Fruit fly (Drosophila melanogaster) whole organism, prepupa: Measurements from ENCODE around the gene CG9676.

Experiments used
- Blimp-1 ChIP-seq: fragments of 200-800 bp; sonication (Bioruptor generic); optimal IDR thresholded peaks from 3 replicates; lab custom pipeline; 2017; ENCODE audit warnings: missing biosample characterization, missing genetic modification characterization, mild to moderate bottlenecking, moderate library complexity, missing genetic modification reagents
- CG10631 ChIP-seq: fragments of 200-800 bp; sonication (Bioruptor generic); optimal IDR thresholded peaks from 2 replicates; lab custom pipeline; 2016; ENCODE audit warnings: missing biosample characterization, missing genetic modification characterization
- CG10669 ChIP-seq: fragments of 200-800 bp; sonication (Bioruptor generic); optimal IDR thresholded peaks from 3 replicates; lab custom pipeline; 2018; ENCODE audit warnings: missing biosample characterization, mild to moderate bottlenecking, missing genetic modification characterization, moderate library complexity
- CG11294 ChIP-seq: fragments of 200-800 bp; sonication (Bioruptor generic); IDR thresholded peaks from 2 replicates; pipeline ENCODE4 v1.3.6; 2022; ENCODE audit warnings: missing biosample characterization, missing genetic modification characterization
- CG11902 ChIP-seq: fragments of 200-800 bp; sonication (Bioruptor generic); optimal IDR thresholded peaks from 3 replicates; lab custom pipeline; 2016; ENCODE audit warnings: missing biosample characterization, missing genetic modification characterization
- CG16779 ChIP-seq: fragments of 200-800 bp; sonication (Bioruptor generic); optimal IDR thresholded peaks from 3 replicates; lab custom pipeline; 2017; ENCODE audit warnings: missing biosample characterization, mild to moderate bottlenecking, missing genetic modification characterization
- CG3032 ChIP-seq: fragments of 200-800 bp; optimal IDR thresholded peaks from 2 replicates; lab custom pipeline; 2019; ENCODE audit warnings: missing biosample characterization, mild to moderate bottlenecking, missing genetic modification characterization, moderate library complexity
- CG31627 ChIP-seq: fragments of 200-800 bp; sonication (Bioruptor generic); optimal IDR thresholded peaks from 3 replicates; lab custom pipeline; 2016; ENCODE audit warnings: missing biosample characterization, missing genetic modification characterization
- CG32006 ChIP-seq: fragments of 200-800 bp; sonication (Bioruptor generic); optimal IDR thresholded peaks from 3 replicates; lab custom pipeline; 2017; ENCODE audit warnings: missing biosample characterization, mild to moderate bottlenecking, missing genetic modification characterization
- CG34406 ChIP-seq: fragments of 200-800 bp; sonication (Bioruptor generic); optimal IDR thresholded peaks from 3 replicates; lab custom pipeline; 2016; ENCODE audit warnings: missing biosample characterization, missing genetic modification characterization
- CG3919 ChIP-seq: fragments of 200-800 bp; sonication (Bioruptor generic); optimal IDR thresholded peaks from 3 replicates; lab custom pipeline; 2016; ENCODE audit warnings: missing biosample characterization, missing genetic modification characterization
- CG4318 ChIP-seq: fragments of 200-800 bp; sonication (Bioruptor generic); optimal IDR thresholded peaks from 3 replicates; lab custom pipeline; 2017; ENCODE audit warnings: missing biosample characterization, mild to moderate bottlenecking, missing genetic modification characterization
- CG6854 ChIP-seq: fragments of 200-800 bp; sonication (Bioruptor generic); optimal IDR thresholded peaks from 2 replicates; lab custom pipeline; 2017; ENCODE audit warnings: missing biosample characterization, mild to moderate bottlenecking, missing genetic modification characterization
- CG7368 ChIP-seq: fragments of 200-800 bp; sonication (Bioruptor generic); optimal IDR thresholded peaks from 3 replicates; lab custom pipeline; 2016; ENCODE audit warnings: missing biosample characterization, missing genetic modification characterization
- CG8119 ChIP-seq: fragments of 200-800 bp; sonication (Bioruptor generic); IDR thresholded peaks from 3 replicates; pipeline ENCODE4 v1.3.6; 2022; ENCODE audit warnings: missing biosample characterization, missing genetic modification characterization
- CG8319 ChIP-seq: fragments of 200-800 bp; sonication (Bioruptor generic); optimal IDR thresholded peaks from 3 replicates; lab custom pipeline; 2016; ENCODE audit warnings: missing biosample characterization, missing genetic modification characterization
- CG8632 ChIP-seq: fragments of 200-800 bp; sonication (Bioruptor generic); optimal IDR thresholded peaks from 3 replicates; lab custom pipeline; 2016; ENCODE audit warnings: missing biosample characterization, missing genetic modification characterization
- CG9139 ChIP-seq: fragments of 200-800 bp; sonication (Bioruptor generic); optimal IDR thresholded peaks from 3 replicates; lab custom pipeline; 2017; ENCODE audit warnings: missing biosample characterization, mild to moderate bottlenecking, missing genetic modification characterization
- Eip75B ChIP-seq: fragments of 200-800 bp; sonication (Bioruptor generic); optimal IDR thresholded peaks from 3 replicates; lab custom pipeline; 2016; ENCODE audit warnings: missing biosample characterization, missing genetic modification characterization
- Ets21C ChIP-seq: fragments of 200-800 bp; sonication (Bioruptor generic); optimal IDR thresholded peaks from 3 replicates; lab custom pipeline; 2016; ENCODE audit warnings: missing biosample characterization, missing genetic modification characterization
- Ets96B ChIP-seq: fragments of 200-800 bp; optimal IDR thresholded peaks from 2 replicates; lab custom pipeline; 2019; ENCODE audit warnings: missing biosample characterization, mild to moderate bottlenecking, missing genetic modification characterization, moderate library complexity
- Gug ChIP-seq: fragments of 200-800 bp; sonication (Bioruptor generic); IDR thresholded peaks from 2 replicates; pipeline ENCODE4 v1.3.6; 2022; ENCODE audit warnings: missing biosample characterization, missing genetic modification characterization
- Hr38 ChIP-seq: sonication (Bioruptor generic); optimal IDR thresholded peaks from 2 replicates; lab custom pipeline; 2016; ENCODE audit warnings: missing biosample characterization, missing genetic modification characterization
- Hr4 ChIP-seq: fragments of 200-800 bp; sonication (Bioruptor generic); optimal IDR thresholded peaks from 3 replicates; lab custom pipeline; 2016; ENCODE audit warnings: missing biosample characterization, missing genetic modification characterization
- Lpt ChIP-seq: fragments of 200-800 bp; sonication (Bioruptor generic); optimal IDR thresholded peaks from 3 replicates; lab custom pipeline; 2016; ENCODE audit warnings: missing biosample characterization, missing genetic modification characterization
- Met ChIP-seq: fragments of 200-800 bp; sonication (Bioruptor generic); optimal IDR thresholded peaks from 3 replicates; lab custom pipeline; 2016; ENCODE audit warnings: missing biosample characterization, missing genetic modification characterization
- OdsH ChIP-seq: fragments of 200-800 bp; sonication (Bioruptor generic); optimal IDR thresholded peaks from 3 replicates; lab custom pipeline; 2016; ENCODE audit warnings: missing biosample characterization, missing genetic modification characterization
- Sox14 ChIP-seq: fragments of 200-800 bp; sonication (Bioruptor generic); optimal IDR thresholded peaks from 3 replicates; lab custom pipeline; 2016; ENCODE audit warnings: missing biosample characterization, missing genetic modification characterization
- Sox15 ChIP-seq: fragments of 200-800 bp; sonication (Bioruptor generic); optimal IDR thresholded peaks from 3 replicates; lab custom pipeline; 2016; ENCODE audit warnings: missing biosample characterization, missing genetic modification characterization
- achi ChIP-seq: fragments of 200-800 bp; sonication (Bioruptor generic); optimal IDR thresholded peaks from 3 replicates; lab custom pipeline; 2016; ENCODE audit warnings: missing biosample characterization, missing genetic modification characterization
- acj6 ChIP-seq: fragments of 200-800 bp; sonication (Bioruptor generic); optimal IDR thresholded peaks from 3 replicates; lab custom pipeline; 2016; ENCODE audit warnings: missing biosample characterization, missing genetic modification characterization
- cyc ChIP-seq: fragments of 200-800 bp; sonication (Bioruptor generic); optimal IDR thresholded peaks from 3 replicates; lab custom pipeline; 2016; ENCODE audit warnings: missing biosample characterization, missing genetic modification characterization
- dac ChIP-seq: fragments of 200-800 bp; sonication (Bioruptor generic); optimal IDR thresholded peaks from 2 replicates; lab custom pipeline; 2017; ENCODE audit warnings: missing biosample characterization, mild to moderate bottlenecking, missing genetic modification characterization
- dsx ChIP-seq: fragments of 200-800 bp; optimal IDR thresholded peaks from 3 replicates; lab custom pipeline; 2019; ENCODE audit warnings: missing biosample characterization, mild to moderate bottlenecking, missing genetic modification characterization, moderate library complexity; ENCODE audit not compliant: poor library complexity, severe bottlenecking
- eg ChIP-seq: fragments of 200-800 bp; sonication (Bioruptor generic); IDR thresholded peaks from 3 replicates; pipeline ENCODE4 v1.3.6; 2022; ENCODE audit warnings: missing biosample characterization, missing genetic modification characterization
- fd85E ChIP-seq: fragments of 200-800 bp; sonication (Bioruptor generic); optimal IDR thresholded peaks from 3 replicates; lab custom pipeline; 2016; ENCODE audit warnings: missing biosample characterization, missing genetic modification characterization
- fkh ChIP-seq: fragments of 200-800 bp; sonication (Bioruptor generic); optimal IDR thresholded peaks from 3 replicates; lab custom pipeline; 2017; ENCODE audit warnings: missing biosample characterization, mild to moderate bottlenecking, missing genetic modification characterization, moderate library complexity
- lz ChIP-seq: fragments of 200-800 bp; sonication (Bioruptor generic); optimal IDR thresholded peaks from 3 replicates; lab custom pipeline; 2016; ENCODE audit warnings: missing biosample characterization, missing genetic modification characterization
- net ChIP-seq: fragments of 200-800 bp; sonication (Bioruptor generic); optimal IDR thresholded peaks from 3 replicates; lab custom pipeline; 2016; ENCODE audit warnings: missing biosample characterization, missing genetic modification characterization
- salr ChIP-seq, 2 experiments: fragments of 200-800 bp; sonication (Bioruptor generic); optimal IDR thresholded peaks; 3 replicates each; lab custom pipeline; 2016 to 2018; ENCODE audit warnings: missing biosample characterization in 2 of 2, missing genetic modification characterization in 2 of 2, mild to moderate bottlenecking in 1 of 2
- svp ChIP-seq: fragments of 200-800 bp; sonication (Bioruptor generic); peaks from one replicate; lab custom pipeline; 2016; ENCODE audit warnings: missing biosample characterization, missing genetic modification characterization
- topi ChIP-seq: fragments of 200-800 bp; sonication (Bioruptor generic); optimal IDR thresholded peaks from 3 replicates; lab custom pipeline; 2016; ENCODE audit warnings: missing biosample characterization, missing genetic modification characterization
- vri ChIP-seq: fragments of 200-800 bp; sonication (Bioruptor generic); optimal IDR thresholded peaks from 3 replicates; lab custom pipeline; 2016; ENCODE audit warnings: missing biosample characterization, mild to moderate bottlenecking, missing genetic modification characterization

The CG9676 gene

dm6 chrX:16723203-16724173 is 23.5 kb upstream of the CG9676 start (continued):
- TF ChIP-seq dsx (GFP tag; lab: Kevin White, UChicago) = no peak
- peak; percentile 42 for TF ChIP-seq Gug (GFP tag; lab: Robert Waterston, UW)
- TF ChIP-seq CG4318 = peak; percentile 68
- TF ChIP-seq achi (GFP tag; lab: Kevin White, UChicago) = peak; percentile 67
- peak; percentile 72 for TF ChIP-seq eg (GFP tag; lab: Robert Waterston, UW)
- peak; percentile 83 for TF ChIP-seq lz (GFP tag; lab: Kevin White, UChicago)
- TF ChIP-seq CG11294 (GFP tag; lab: Robert Waterston, UW) = peak; percentile 60; the same call in 1 of the 2 replicates
- TF ChIP-seq CG8119 (GFP tag; lab: Robert Waterston, UW) = peak; percentile 85
- peak; percentile 4 for TF ChIP-seq CG6854 (GFP tag; lab: Kevin White, UChicago)
- TF ChIP-seq dac (GFP tag; lab: Kevin White, UChicago) = peak; percentile 55
- TF ChIP-seq Hr38 (GFP tag; lab: Kevin White, UChicago) = no peak
- TF ChIP-seq fkh (GFP tag; lab: Kevin White, UChicago) = peak; percentile 26
- peak; percentile 65 for TF ChIP-seq acj6
- TF ChIP-seq CG8632 = peak; percentile 66
- TF ChIP-seq CG11902 = no peak
- peak; percentile 38 for TF ChIP-seq CG10669 (GFP tag; lab: Kevin White, UChicago)
- TF ChIP-seq OdsH (GFP tag; lab: Kevin White, UChicago) = peak; percentile 70
- peak; percentile 82 for TF ChIP-seq CG32006 (GFP tag; lab: Kevin White, UChicago)
- peak; percentile 48 for TF ChIP-seq Met
- TF ChIP-seq CG3919 (GFP tag; lab: Kevin White, UChicago) = peak; percentile 45
- TF ChIP-seq CG34406 (GFP tag; lab: Kevin White, UChicago) = peak; percentile 47
- TF ChIP-seq CG10631 (GFP tag; lab: Kevin White, UChicago) = peak; percentile 56
- TF ChIP-seq CG9139 = peak; percentile 87
- TF ChIP-seq CG31627 (GFP tag; lab: Kevin White, UChicago) = peak; percentile 76
- TF ChIP-seq Sox15 = peak; percentile 34
- TF ChIP-seq net (GFP tag; lab: Kevin White, UChicago) = peak; percentile 69
- TF ChIP-seq Lpt = peak; percentile 5
- peak; percentile 68 for TF ChIP-seq Ets21C (GFP tag; lab: Kevin White, UChicago)
- TF ChIP-seq topi (GFP tag; lab: Kevin White, UChicago) = peak; percentile 73
- TF ChIP-seq salr (GFP tag; optimal IDR thresholded peaks at IDR 0.05; lab: Kevin White, UChicago) = peak; percentile 36 to 56
- no peak for TF ChIP-seq fd85E (GFP tag; lab: Kevin White, UChicago)
- peak; percentile 27 for TF ChIP-seq Eip75B (GFP tag; lab: Kevin White, UChicago)
- TF ChIP-seq Blimp-1 = peak; percentile 16
- TF ChIP-seq CG3032 (tag; lab: Kevin White, UChicago) = peak; percentile 67
- peak; percentile 59 for TF ChIP-seq Sox14 (GFP tag; lab: Kevin White, UChicago)
- peak; percentile 13 for TF ChIP-seq CG8319 (GFP tag; lab: Kevin White, UChicago)
- peak; percentile 50 for TF ChIP-seq cyc (GFP tag; lab: Kevin White, UChicago)
- TF ChIP-seq CG7368 (GFP tag; lab: Kevin White, UChicago) = no peak
- peak; percentile 67 for TF ChIP-seq Ets96B (tag; lab: Kevin White, UChicago)
- TF ChIP-seq CG16779 (tag; lab: Kevin White, UChicago) = no peak

- TF ChIP-seq svp (GFP tag; lab: Kevin White, UChicago) (peak; percentile 64), Lpt (no peak), vri (GFP tag; lab: Kevin White, UChicago) (peak; percentile 21), Hr4 (no peak)
These were observed 21.2 kb upstream of the CG9676 start, which contains the start of the genes CG32572 and CG34325 for dm6 chrX:16721168-16721567. Gene CG32572 (plus strand): TSS chrX:16721183. Gene CG34325 (minus strand): TSS chrX:16721411.
